Worm (Caenorhabditis elegans) whole organism, L1 larva: ENCODE data around the gene T13F3.8.

Experiments used
- C34B4.2 ChIP-seq: sonication (generic microtip); optimal IDR thresholded peaks from 2 replicates; lab custom pipeline; 2017; ENCODE audit warnings: mild to moderate bottlenecking, missing genetic modification characterization, missing compliant biosample characterization
- F16B12.6 ChIP-seq: fragments of 150-350 bp; optimal IDR thresholded peaks from 2 replicates; lab custom pipeline; 2014; ENCODE audit warnings: missing biosample characterization, missing genetic modification characterization
- aly-2 ChIP-seq: fragments of 150-350 bp; optimal IDR thresholded peaks from 2 replicates; lab custom pipeline; 2014; ENCODE audit warnings: missing biosample characterization, missing genetic modification characterization
- blmp-1 ChIP-seq: fragments of 150-350 bp; optimal IDR thresholded peaks from 2 replicates; lab custom pipeline; 2014; ENCODE audit warnings: missing biosample characterization, missing genetic modification characterization
- ceh-8 ChIP-seq: fragments of 200-800 bp; sonication (Bioruptor generic); optimal IDR thresholded peaks from 2 replicates; lab custom pipeline; 2018; ENCODE audit warnings: mild to moderate bottlenecking, missing genetic modification characterization, moderate library complexity, missing compliant biosample characterization
- dpl-1 ChIP-seq, 3 experiments: fragments of 150-350 bp in 2 of 3; sonication (generic microtip) in 1 of 3; optimal IDR thresholded peaks; 2 replicates each; lab custom pipeline; 2014 to 2017; ENCODE audit warnings: missing biosample characterization in 3 of 3, missing genetic modification characterization in 3 of 3, missing genetic modification reagents in 3 of 3
- dsc-1 ChIP-seq: sonication (generic microtip); optimal IDR thresholded peaks from 2 replicates; lab custom pipeline; 2016; ENCODE audit warnings: mild to moderate bottlenecking, missing genetic modification characterization, missing compliant biosample characterization
- egl-13 ChIP-seq: sonication (generic microtip); optimal IDR thresholded peaks from 2 replicates; lab custom pipeline; 2016; ENCODE audit warnings: missing genotype, missing genetic modification reagents, missing genetic modification characterization, missing compliant biosample characterization
- egl-27 ChIP-seq, 2 experiments: fragments of 150-350 bp in 1 of 2; sonication (generic microtip); optimal IDR thresholded peaks; 3 replicates each; lab custom pipeline; 2017 to 2018; ENCODE audit warnings: missing biosample characterization in 2 of 2, missing genetic modification characterization in 2 of 2, missing genetic modification reagents in 2 of 2
- elt-2 ChIP-seq: sonication (generic microtip); optimal IDR thresholded peaks from 2 replicates; lab custom pipeline; 2016; ENCODE audit warnings: missing genetic modification characterization, mild to moderate bottlenecking, inconsistent platforms, missing compliant biosample characterization, missing genetic modification reagents
- fkh-4 ChIP-seq: sonication (generic microtip); optimal IDR thresholded peaks from 2 replicates; lab custom pipeline; 2016; ENCODE audit warnings: missing compliant biosample characterization, missing genetic modification characterization, borderline replicate concordance
- fos-1 ChIP-seq: fragments of 150-350 bp; optimal IDR thresholded peaks from 2 replicates; lab custom pipeline; 2014; ENCODE audit warnings: missing biosample characterization, missing genetic modification characterization
- grh-1 ChIP-seq: fragments of 200-800 bp; sonication (Bioruptor generic); IDR thresholded peaks from 2 replicates; pipeline ENCODE4 v1.3.6; 2022; ENCODE audit warnings: missing genetic modification reagents, missing genetic modification characterization, missing compliant biosample characterization
- hlh-4 ChIP-seq: sonication (generic microtip); optimal IDR thresholded peaks from 2 replicates; lab custom pipeline; 2016; ENCODE audit warnings: mild to moderate bottlenecking, missing genetic modification characterization, missing compliant biosample characterization
- hpl-2 ChIP-seq: fragments of 150-350 bp; optimal IDR thresholded peaks from 2 replicates; lab custom pipeline; 2014; ENCODE audit warnings: missing biosample characterization, missing genetic modification reagents, missing genetic modification characterization
- irx-1 ChIP-seq: sonication (generic microtip); optimal IDR thresholded peaks from 2 replicates; lab custom pipeline; 2016; ENCODE audit warnings: missing genetic modification characterization, missing compliant biosample characterization
- lin-15B ChIP-seq: fragments of 150-350 bp; sonication (generic microtip); optimal IDR thresholded peaks from 3 replicates; lab custom pipeline; 2014; ENCODE audit warnings: missing biosample characterization, missing genetic modification characterization
- mab-9 ChIP-seq: fragments of 200-800 bp; sonication (Bioruptor generic); IDR thresholded peaks from 2 replicates; pipeline ENCODE4 v1.3.6; 2022; ENCODE audit warnings: missing genetic modification reagents, missing genetic modification characterization, missing compliant biosample characterization
- mef-2 ChIP-seq: fragments of 150-350 bp; optimal IDR thresholded peaks from 2 replicates; lab custom pipeline; 2014; ENCODE audit warnings: missing biosample characterization, missing genetic modification characterization
- mep-1 ChIP-seq: fragments of 150-350 bp; optimal IDR thresholded peaks from 2 replicates; lab custom pipeline; 2014; ENCODE audit warnings: missing biosample characterization, missing genetic modification characterization
- nhr-11 ChIP-seq: fragments of 150-350 bp; optimal IDR thresholded peaks from 2 replicates; lab custom pipeline; 2014; ENCODE audit warnings: missing biosample characterization, missing genetic modification characterization
- nhr-12 ChIP-seq: sonication (generic microtip); optimal IDR thresholded peaks from 2 replicates; lab custom pipeline; 2017; ENCODE audit warnings: missing biosample characterization, missing genetic modification characterization
- nhr-19 ChIP-seq: fragments of 200-800 bp; sonication (Bioruptor generic); conservative IDR thresholded peaks from 2 replicates; pipeline ENCODE4 v1.3.6; 2022; ENCODE audit warnings: missing genetic modification characterization, missing compliant biosample characterization
- nhr-28 ChIP-seq: fragments of 150-350 bp; optimal IDR thresholded peaks from 2 replicates; lab custom pipeline; 2014; ENCODE audit warnings: missing biosample characterization, missing genetic modification characterization
- nhr-71 ChIP-seq: sonication (generic microtip); optimal IDR thresholded peaks from 2 replicates; lab custom pipeline; 2016; ENCODE audit warnings: mild to moderate bottlenecking, missing genetic modification characterization, moderate library complexity, missing compliant biosample characterization
- nhr-76 ChIP-seq: sonication (generic microtip); optimal IDR thresholded peaks from 2 replicates; lab custom pipeline; 2017; ENCODE audit warnings: missing biosample characterization, missing genetic modification characterization
- nhr-77 ChIP-seq: fragments of 150-350 bp; optimal IDR thresholded peaks from 2 replicates; lab custom pipeline; 2014; ENCODE audit warnings: missing biosample characterization, missing genetic modification characterization
- nhr-85 ChIP-seq: sonication (generic microtip); peaks from one replicate; lab custom pipeline; 2016; ENCODE audit warnings: missing genetic modification characterization, inconsistent platforms, missing compliant biosample characterization
- pag-3 ChIP-seq: sonication (generic microtip); optimal IDR thresholded peaks from 2 replicates; lab custom pipeline; 2017; ENCODE audit warnings: missing genetic modification characterization, mild to moderate bottlenecking, missing compliant biosample characterization, antibody characterized with exemption, borderline replicate concordance; ENCODE audit not compliant: insufficient read depth
- pax-3 ChIP-seq: fragments of 200-800 bp; sonication (Bioruptor generic); optimal IDR thresholded peaks from 2 replicates; lab custom pipeline; 2018; ENCODE audit warnings: mild to moderate bottlenecking, missing genetic modification characterization, moderate library complexity, missing compliant biosample characterization
- pqm-1 ChIP-seq: sonication (generic microtip); optimal IDR thresholded peaks from 3 replicates; lab custom pipeline; 2017; ENCODE audit warnings: missing biosample characterization, missing genetic modification characterization
- rnt-1 ChIP-seq: sonication (generic microtip); optimal IDR thresholded peaks from 2 replicates; lab custom pipeline; 2016; ENCODE audit warnings: mild to moderate bottlenecking, missing genetic modification characterization, moderate library complexity, missing compliant biosample characterization
- sup-37 ChIP-seq: fragments of 200-800 bp; sonication (Bioruptor generic); optimal IDR thresholded peaks from 2 replicates; lab custom pipeline; 2018; ENCODE audit warnings: mild to moderate bottlenecking, missing genetic modification characterization, missing compliant biosample characterization
- swsn-7 ChIP-seq: sonication (generic microtip); optimal IDR thresholded peaks from 2 replicates; lab custom pipeline; 2016; ENCODE audit warnings: missing genetic modification characterization, missing compliant biosample characterization
- tbx-2 ChIP-seq: sonication (generic microtip); optimal IDR thresholded peaks from 2 replicates; lab custom pipeline; 2016; ENCODE audit warnings: missing genetic modification characterization, missing compliant biosample characterization
- tlp-1 ChIP-seq: fragments of 150-350 bp; optimal IDR thresholded peaks from 2 replicates; lab custom pipeline; 2014; ENCODE audit warnings: missing biosample characterization, missing genetic modification characterization
- unc-30 ChIP-seq: sonication (generic microtip); optimal IDR thresholded peaks from 2 replicates; lab custom pipeline; 2017; ENCODE audit warnings: missing biosample characterization, missing genetic modification characterization
- unc-62 ChIP-seq: fragments of 150-350 bp; optimal IDR thresholded peaks from 2 replicates; lab custom pipeline; 2014; ENCODE audit warnings: missing biosample characterization, missing genetic modification reagents, missing genetic modification characterization
- unc-86 ChIP-seq: sonication (generic microtip); optimal IDR thresholded peaks from 2 replicates; lab custom pipeline; 2016; ENCODE audit warnings: missing genetic modification characterization, missing compliant biosample characterization
- unc-98 ChIP-seq: fragments of 200-800 bp; sonication (Bioruptor generic); IDR thresholded peaks from 2 replicates; pipeline ENCODE4 v1.3.6; 2022; ENCODE audit warnings: missing genetic modification characterization, missing compliant biosample characterization
- xbp-1 ChIP-seq: sonication (generic microtip); optimal IDR thresholded peaks from 2 replicates; lab custom pipeline; 2016; ENCODE audit warnings: missing genetic modification characterization, missing compliant biosample characterization
- zag-1 ChIP-seq: fragments of 150-350 bp; optimal IDR thresholded peaks from 2 replicates; lab custom pipeline; 2014; ENCODE audit warnings: missing biosample characterization, missing genetic modification characterization
- ztf-11 ChIP-seq, 2 experiments: sonication (generic microtip); optimal IDR thresholded peaks; 2 replicates each; lab custom pipeline; 2016 to 2017; ENCODE audit warnings: missing genetic modification characterization in 2 of 2, missing biosample characterization in 1 of 2, missing compliant biosample characterization in 1 of 2
- ztf-4 ChIP-seq: fragments of 150-350 bp; optimal IDR thresholded peaks from 2 replicates; lab custom pipeline; 2014; ENCODE audit warnings: missing biosample characterization, missing genetic modification characterization

The T13F3.8 gene

DNA sequence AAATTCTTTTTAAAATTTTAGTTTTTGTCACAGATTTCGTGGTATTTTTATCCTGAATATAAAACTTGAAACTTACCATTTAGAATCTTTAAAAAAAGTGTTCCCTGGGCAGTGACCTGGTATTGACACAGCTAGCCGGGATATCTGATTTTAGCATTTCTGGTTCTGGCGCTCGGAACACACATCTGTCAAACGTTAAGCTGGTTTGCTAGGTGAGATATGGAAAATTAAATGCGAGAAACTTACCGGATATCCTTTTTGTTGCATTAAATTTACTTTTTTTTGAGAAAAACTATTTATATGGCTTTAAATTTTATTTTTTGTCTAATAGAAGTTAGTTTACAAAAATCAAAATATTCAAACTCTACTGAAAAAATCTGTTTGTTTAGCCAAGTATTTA is 16.2 kb downstream of the T13F3.8 start, which contains the start of gene F28G4.4:
F28G4.4 (minus strand) TSS at position 101 of the 400 bp plus-strand sequence.
- TF ChIP-seq hlh-4 (tag; lab: Kevin White, UChicago) (no peak), swsn-7 (tag; lab: Kevin White, UChicago) (no peak), dsc-1 (no peak), unc-30 (no peak)

ce11 chrV:16287619-16288018 is 18.0 kb downstream of the T13F3.8 start, which contains the start of gene F28G4.3:
TSS of gene F28G4.3 (minus strand) at chrV:16287719.
- TF ChIP-seq zag-1: no peak
- no peak for TF ChIP-seq fkh-4 (tag; lab: Kevin White, UChicago)
- no peak for TF ChIP-seq xbp-1 (tag; lab: Kevin White, UChicago)

- TF ChIP-seq unc-98 (no peak), elt-2 (tag; lab: Kevin White, UChicago) (peak; percentile 23), tbx-2 (no peak), ztf-11 (tag; optimal IDR thresholded peaks at IDR 0.05; lab: Kevin White, UChicago) (no peak), grh-1 (GFP tag; lab: Robert Waterston, UW) (no peak)
Measured at ce11 chrV:16292409-16292808, 22.8 kb downstream of the T13F3.8 start, which contains the start of gene oac-5. TSS of gene oac-5 (plus strand) at chrV:16292709.

DNA sequence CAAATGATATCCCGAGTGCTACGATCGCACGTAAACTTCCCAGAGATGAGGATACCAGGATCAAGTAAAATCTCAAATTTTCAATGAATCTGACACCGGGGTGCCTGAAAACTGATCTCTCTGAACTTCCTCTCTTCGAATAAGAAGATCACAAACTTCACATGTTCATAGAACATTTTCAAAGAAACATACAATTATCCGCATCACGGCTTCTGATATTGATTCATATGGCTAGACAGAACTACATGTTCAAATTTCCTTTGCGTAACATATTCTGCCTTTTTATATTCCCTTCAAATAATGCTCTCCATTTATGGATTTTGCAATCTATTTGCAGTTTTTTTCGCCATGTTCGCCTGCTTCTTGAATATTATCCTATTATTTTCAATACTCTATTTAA is 27.5 kb downstream of the T13F3.8 start, which contains the start of gene srbc-83:
srbc-83 (plus strand) TSS at position 301 of the 400 bp plus-strand sequence.
- TF ChIP-seq nhr-76 (tag; lab: Kevin White, UChicago) (no peak), egl-13 (tag; lab: Kevin White, UChicago) (no peak), rnt-1 (tag; lab: Kevin White, UChicago) (no peak), unc-62 (no peak)
- TF ChIP-seq, all 84 proteins: peak for 0

DNA sequence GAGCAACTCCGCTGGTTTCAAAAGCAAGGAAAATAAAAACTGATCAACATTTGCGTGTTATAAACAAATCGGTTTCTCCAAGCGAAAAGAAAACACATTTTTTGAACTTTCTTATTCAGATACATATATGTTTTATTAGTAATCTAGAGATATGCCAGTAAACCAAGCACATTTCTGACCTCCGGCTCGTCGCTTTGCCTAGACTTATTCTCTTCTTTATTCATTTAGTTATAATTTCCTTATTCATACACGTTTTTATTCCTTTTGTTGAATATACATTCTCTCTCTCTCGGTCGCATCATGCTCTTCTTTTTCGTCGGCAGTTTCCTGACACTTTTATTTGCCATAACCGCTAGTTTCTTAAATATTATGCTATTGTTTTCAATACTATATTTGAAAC is 29.1 kb downstream of the T13F3.8 start, which contains the start of gene srbc-84:
srbc-84 (plus strand) TSS at position 301 of the 400 bp plus-strand sequence.
- no peak for TF ChIP-seq unc-62
- no peak for TF ChIP-seq ztf-4 (tag; lab: Kevin White, UChicago)
- no peak for TF ChIP-seq nhr-71 (tag; lab: Kevin White, UChicago)
- no peak for TF ChIP-seq aly-2
- TF ChIP-seq zag-1: no peak
- TF ChIP-seq nhr-11 (tag; lab: Kevin White, UChicago): no peak
- no peak for TF ChIP-seq mep-1 (tag; lab: Kevin White, UChicago)
- TF ChIP-seq fos-1 (tag; lab: Kevin White, UChicago): no peak
- no peak for TF ChIP-seq pag-3 (tag; lab: Kevin White, UChicago)
- TF ChIP-seq hpl-2 (GFP tag; lab: Kevin White, UChicago): no peak
- no peak for TF ChIP-seq nhr-28
- no peak for TF ChIP-seq sup-37 (GFP tag; lab: Kevin White, UChicago)
- TF ChIP-seq lin-15B (tag; lab: Kevin White, UChicago): no peak
- TF ChIP-seq, all 84 proteins: peak for 0

ce11 chrV:16299834-16300233 is 30.2 kb downstream of the T13F3.8 start:
- TF ChIP-seq tlp-1 (tag; lab: Kevin White, UChicago) (no peak), irx-1 (tag; lab: Kevin White, UChicago) (no peak), C34B4.2 (tag; lab: Kevin White, UChicago) (no peak), F16B12.6 (tag; lab: Kevin White, UChicago) (peak; percentile 29), nhr-85 (no peak)

DNA sequence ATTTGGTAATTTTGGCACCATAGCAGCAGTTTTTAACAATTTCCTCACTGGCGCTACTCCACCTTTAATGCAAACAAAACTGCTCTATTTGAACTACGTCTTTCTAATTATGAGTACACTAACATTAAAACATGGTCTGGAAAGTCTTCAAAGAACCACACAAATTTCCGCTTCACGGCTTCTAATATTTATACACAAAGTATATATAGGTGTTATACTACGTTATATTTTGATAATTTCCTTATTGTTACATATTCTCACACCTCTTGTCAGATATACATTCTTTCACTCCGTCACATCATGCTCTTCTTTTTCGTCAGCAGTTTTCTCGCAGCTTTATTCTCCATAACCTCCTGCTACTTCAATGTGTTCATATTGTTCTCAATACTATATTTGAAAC is 30.7 kb downstream of the T13F3.8 start, which contains the start of gene srbc-82:
srbc-82 (plus strand) TSS at position 301 of the 400 bp plus-strand sequence.
- no peak for TF ChIP-seq nhr-12 (tag; lab: Kevin White, UChicago)
- no peak for TF ChIP-seq ceh-8
- TF ChIP-seq nhr-19 (GFP tag; lab: Robert Waterston, UW): no peak
- TF ChIP-seq mef-2 (tag; lab: Kevin White, UChicago): no peak
- TF ChIP-seq unc-86 (tag; lab: Kevin White, UChicago): no peak
- no peak for TF ChIP-seq blmp-1 (tag; lab: Kevin White, UChicago)
- no peak for TF ChIP-seq unc-98
- no peak for TF ChIP-seq pqm-1 (tag; lab: Kevin White, UChicago)
- no peak for TF ChIP-seq pax-3 (tag; lab: Kevin White, UChicago)
- TF ChIP-seq egl-27 (tag; optimal IDR thresholded peaks at IDR 0.05; lab: Kevin White, UChicago): no peak
- TF ChIP-seq dpl-1 (GFP tag; optimal IDR thresholded peaks at IDR 0.05; lab: Kevin White, UChicago): no peak
- no peak for TF ChIP-seq nhr-77 (tag; lab: Kevin White, UChicago)
- no peak for TF ChIP-seq mab-9
